Fruit fly (Drosophila melanogaster) whole organism, pupa: ENCODE measurements around the gene rgn.

ENCODE experiments used
- CG12605 ChIP-seq: fragments of 200-800 bp; sonication (Bioruptor generic); IDR thresholded peaks from 2 replicates; pipeline ENCODE4 v1.3.6; 2022; ENCODE audit warnings: missing biosample characterization, missing genetic modification characterization
- CG15710 ChIP-seq: fragments of 200-800 bp; sonication (Bioruptor generic); optimal IDR thresholded peaks from 2 replicates; lab custom pipeline; 2018; ENCODE audit warnings: missing biosample characterization, mild to moderate bottlenecking, missing genetic modification characterization, moderate library complexity
- CG32121 ChIP-seq: fragments of 200-800 bp; sonication (Bioruptor generic); IDR thresholded peaks from 2 replicates; pipeline ENCODE4 v1.3.6; 2022; ENCODE audit warnings: missing biosample characterization, missing genetic modification characterization
- CG9948 ChIP-seq: fragments of 200-800 bp; sonication (Bioruptor generic); optimal IDR thresholded peaks from 2 replicates; lab custom pipeline; 2018; ENCODE audit warnings: missing biosample characterization, mild to moderate bottlenecking, missing genetic modification characterization, moderate library complexity
- D1 ChIP-seq: fragments of 200-800 bp; sonication (Bioruptor generic); optimal IDR thresholded peaks from 2 replicates; lab custom pipeline; 2018; ENCODE audit warnings: missing biosample characterization, mild to moderate bottlenecking, missing genetic modification characterization, moderate library complexity
- fd96Ca ChIP-seq: fragments of 200-800 bp; sonication (Bioruptor generic); IDR thresholded peaks from 3 replicates; pipeline ENCODE4 v1.3.6; 2022; ENCODE audit warnings: missing biosample characterization, missing genetic modification characterization

- TF ChIP-seq D1 (no peak), fd96Ca (GFP tag; lab: Robert Waterston, UW) (peak; percentile 25; the same call in 1 of the 3 replicates), CG15710 (tag; lab: Kevin White, UChicago) (peak; percentile 57), CG32121 (GFP tag; lab: Robert Waterston, UW) (peak; percentile 47), CG12605 (GFP tag; lab: Robert Waterston, UW) (no peak), CG9948 (tag; lab: Kevin White, UChicago) (peak; percentile 44)
Observed at dm6 chr3L:21347197-21347831, 35.0 kb upstream of the rgn start.
